Worm (Caenorhabditis elegans) whole organism, L3 larva: ENCODE measurements around the gene ZK1307.7.

ENCODE experiments used
- R02D3.7 ChIP-seq: fragments of 150-350 bp; optimal IDR thresholded peaks from 2 replicates; lab custom pipeline; 2014; ENCODE audit warnings: missing biosample characterization, missing genetic modification characterization
- aly-2 ChIP-seq: fragments of 150-350 bp; optimal IDR thresholded peaks from 2 replicates; lab custom pipeline; 2014; ENCODE audit warnings: missing biosample characterization, missing genetic modification characterization
- ama-1 ChIP-seq: fragments of 150-350 bp; optimal IDR thresholded peaks from 2 replicates; lab custom pipeline; 2018
- ceh-16 ChIP-seq: sonication (generic microtip); optimal IDR thresholded peaks from 2 replicates; lab custom pipeline; 2017; ENCODE audit warnings: missing biosample characterization, missing genetic modification characterization
- ceh-28 ChIP-seq: fragments of 150-350 bp; optimal IDR thresholded peaks from 2 replicates; lab custom pipeline; 2014; ENCODE audit warnings: missing biosample characterization, missing genetic modification reagents, missing genetic modification characterization
- ceh-82 ChIP-seq: fragments of 150-350 bp; optimal IDR thresholded peaks from 2 replicates; lab custom pipeline; 2014; ENCODE audit warnings: missing biosample characterization, missing genetic modification characterization
- ceh-9 ChIP-seq: sonication (generic microtip); optimal IDR thresholded peaks from 2 replicates; lab custom pipeline; 2018; ENCODE audit warnings: missing biosample characterization, missing genetic modification characterization
- daf-12 ChIP-seq: fragments of 150-350 bp; optimal IDR thresholded peaks from 2 replicates; lab custom pipeline; 2014; ENCODE audit warnings: missing biosample characterization, missing genetic modification reagents, missing genetic modification characterization
- egl-27 ChIP-seq: sonication (generic microtip); optimal IDR thresholded peaks from 4 replicates; lab custom pipeline; 2017; ENCODE audit warnings: missing biosample characterization, missing genetic modification reagents, missing genetic modification characterization
- egl-5 ChIP-seq: fragments of 150-350 bp; optimal IDR thresholded peaks from 2 replicates; lab custom pipeline; 2017; ENCODE audit warnings: missing biosample characterization, missing genetic modification reagents, missing genetic modification characterization, inconsistent platforms
- elt-1 ChIP-seq: fragments of 150-350 bp; optimal IDR thresholded peaks from 2 replicates; lab custom pipeline; 2014; ENCODE audit warnings: missing biosample characterization, missing genetic modification characterization
- elt-2 ChIP-seq: sonication (generic microtip); optimal IDR thresholded peaks from 2 replicates; lab custom pipeline; 2016; ENCODE audit warnings: missing genetic modification reagents, mild to moderate bottlenecking, missing genetic modification characterization, missing compliant biosample characterization
- elt-3 ChIP-seq, 3 experiments: fragments of 150-350 bp in 1 of 3; sonication (generic microtip) in 2 of 3; optimal IDR thresholded peaks; 2 replicates in 2 of 3; 4 replicates in 1 of 3; lab custom pipeline; 2014 to 2017; ENCODE audit warnings: missing biosample characterization in 3 of 3, missing genetic modification characterization in 3 of 3
- eor-1 ChIP-seq, 2 experiments: fragments of 150-350 bp; optimal IDR thresholded peaks; 2 replicates each; lab custom pipeline; 2014 to 2018; ENCODE audit warnings: missing biosample characterization in 2 of 2, missing genetic modification characterization in 2 of 2
- fkh-10 ChIP-seq: sonication (generic microtip); optimal IDR thresholded peaks from 2 replicates; lab custom pipeline; 2017; ENCODE audit warnings: missing biosample characterization, missing genetic modification reagents, missing genetic modification characterization
- fkh-2 ChIP-seq: fragments of 150-350 bp; optimal IDR thresholded peaks from 2 replicates; lab custom pipeline; 2014; ENCODE audit warnings: missing biosample characterization, missing genetic modification reagents, missing genetic modification characterization
- fos-1 ChIP-seq: fragments of 150-350 bp; optimal IDR thresholded peaks from 2 replicates; lab custom pipeline; 2014; ENCODE audit warnings: missing biosample characterization, missing genetic modification characterization
- hmg-11 ChIP-seq: sonication (generic microtip); optimal IDR thresholded peaks from 2 replicates; lab custom pipeline; 2016; ENCODE audit warnings: missing genetic modification characterization, missing compliant biosample characterization
- jun-1 ChIP-seq: fragments of 150-350 bp; optimal IDR thresholded peaks from 2 replicates; lab custom pipeline; 2014; ENCODE audit warnings: missing biosample characterization, missing genetic modification reagents, missing genetic modification characterization
- lin-15B ChIP-seq: fragments of 150-350 bp; optimal IDR thresholded peaks from 2 replicates; lab custom pipeline; 2014; ENCODE audit warnings: missing biosample characterization, missing genetic modification characterization
- lsy-12 ChIP-seq: sonication (generic microtip); optimal IDR thresholded peaks from 2 replicates; lab custom pipeline; 2016; ENCODE audit warnings: mild to moderate bottlenecking, missing genetic modification characterization, missing compliant biosample characterization
- mdl-1 ChIP-seq: fragments of 150-350 bp; optimal IDR thresholded peaks from 2 replicates; lab custom pipeline; 2014; ENCODE audit warnings: missing biosample characterization, missing genetic modification characterization
- nfya-1 ChIP-seq: sonication (generic microtip); optimal IDR thresholded peaks from 2 replicates; lab custom pipeline; 2017; ENCODE audit warnings: missing genetic modification characterization, mild to moderate bottlenecking, missing compliant biosample characterization, antibody characterized with exemption, moderate library complexity; ENCODE audit not compliant: insufficient read depth
- nhr-11 ChIP-seq: fragments of 150-350 bp; optimal IDR thresholded peaks from 2 replicates; lab custom pipeline; 2014; ENCODE audit warnings: missing biosample characterization, missing genetic modification characterization
- nhr-23 ChIP-seq: fragments of 150-350 bp; optimal IDR thresholded peaks from 2 replicates; lab custom pipeline; 2014; ENCODE audit warnings: missing biosample characterization, missing genetic modification reagents, missing genetic modification characterization
- nhr-237 ChIP-seq: fragments of 150-350 bp; optimal IDR thresholded peaks from 2 replicates; lab custom pipeline; 2014; ENCODE audit warnings: missing biosample characterization, missing genetic modification characterization
- nhr-25 ChIP-seq: sonication (generic microtip); optimal IDR thresholded peaks from 2 replicates; lab custom pipeline; 2017; ENCODE audit warnings: missing biosample characterization, missing genetic modification characterization
- nhr-28 ChIP-seq: fragments of 150-350 bp; optimal IDR thresholded peaks from 2 replicates; lab custom pipeline; 2014; ENCODE audit warnings: missing biosample characterization, missing genetic modification characterization
- nhr-43 ChIP-seq: sonication (generic microtip); optimal IDR thresholded peaks from 2 replicates; lab custom pipeline; 2016; ENCODE audit warnings: mild to moderate bottlenecking, missing genetic modification characterization, missing compliant biosample characterization; ENCODE audit not compliant: poor library complexity, severe bottlenecking
- nhr-77 ChIP-seq: fragments of 150-350 bp; optimal IDR thresholded peaks from 2 replicates; lab custom pipeline; 2014; ENCODE audit warnings: missing biosample characterization, missing genetic modification characterization
- pha-4 ChIP-seq: fragments of 150-350 bp; optimal IDR thresholded peaks from 2 replicates; lab custom pipeline; 2014; ENCODE audit warnings: missing biosample characterization, missing genetic modification reagents, missing genetic modification characterization
- pqm-1 ChIP-seq: fragments of 150-350 bp; optimal IDR thresholded peaks from 2 replicates; lab custom pipeline; 2017; ENCODE audit warnings: missing biosample characterization, missing genetic modification characterization, inconsistent platforms
- sea-2 ChIP-seq: fragments of 150-350 bp; sonication (generic microtip); optimal IDR thresholded peaks from 4 replicates; lab custom pipeline; 2014; ENCODE audit warnings: missing biosample characterization, missing genetic modification reagents, missing genetic modification characterization
- skn-1 ChIP-seq: fragments of 150-350 bp; optimal IDR thresholded peaks from 2 replicates; lab custom pipeline; 2014; ENCODE audit warnings: missing biosample characterization, missing genetic modification characterization
- snpc-4 ChIP-seq: fragments of 150-350 bp; optimal IDR thresholded peaks from 2 replicates; lab custom pipeline; 2014; ENCODE audit warnings: missing biosample characterization, missing genetic modification characterization
- tbx-2 ChIP-seq: sonication (generic microtip); optimal IDR thresholded peaks from 2 replicates; lab custom pipeline; 2016; ENCODE audit warnings: mild to moderate bottlenecking, missing genetic modification characterization, missing compliant biosample characterization
- unc-39 ChIP-seq: sonication (generic microtip); optimal IDR thresholded peaks from 4 replicates; lab custom pipeline; 2017; ENCODE audit warnings: missing biosample characterization, missing genetic modification characterization
- unc-62 ChIP-seq: fragments of 150-350 bp; sonication (generic microtip); optimal IDR thresholded peaks from 4 replicates; lab custom pipeline; 2014; ENCODE audit warnings: missing biosample characterization, missing genetic modification reagents, missing genetic modification characterization
- ztf-11 ChIP-seq: fragments of 150-350 bp; optimal IDR thresholded peaks from 2 replicates; lab custom pipeline; 2014; ENCODE audit warnings: missing biosample characterization, missing genetic modification characterization

The ZK1307.7 gene

ce11 chrII:9646928-9647838 lies 10.8 kb downstream of the ZK1307.7 start, which contains the start of gene sqv-8:
Gene sqv-8, plus strand, starts transcription at chrII:9646978.
- TF ChIP-seq ceh-28 (tag; lab: Kevin White, UChicago) (peak; percentile 63), elt-2 (tag; lab: Kevin White, UChicago) (peak; percentile 73), nfya-1 (tag; lab: Kevin White, UChicago) (peak; percentile 33), lin-15B (tag; lab: Kevin White, UChicago) (no peak)

- no peak for TF ChIP-seq aly-2 (tag; lab: Kevin White, UChicago)
- no peak for TF ChIP-seq ama-1
- no peak for TF ChIP-seq mdl-1 (tag; lab: Kevin White, UChicago)
- TF ChIP-seq nhr-25 = no peak
- TF ChIP-seq fkh-10 = no peak
- TF ChIP-seq eor-1 (tag; optimal IDR thresholded peaks at IDR 0.05; lab: Kevin White, UChicago) = no peak
- TF ChIP-seq nhr-77 (tag; lab: Kevin White, UChicago) = no peak
- no peak for TF ChIP-seq egl-5 (tag; lab: Kevin White, UChicago)
- no peak for TF ChIP-seq fkh-2 (tag; lab: Kevin White, UChicago)
- TF ChIP-seq R02D3.7 (tag; lab: Kevin White, UChicago) = no peak
- TF ChIP-seq sea-2 (GFP tag; lab: Kevin White, UChicago) = no peak
- no peak for TF ChIP-seq nhr-23 (tag; lab: Kevin White, UChicago)
- TF ChIP-seq elt-3 (tag; optimal IDR thresholded peaks at IDR 0.05; lab: Kevin White, UChicago) = no peak
- TF ChIP-seq ceh-82 (tag; lab: Kevin White, UChicago) = no peak
- no peak for TF ChIP-seq unc-39
- no peak for TF ChIP-seq nhr-28 (tag; lab: Kevin White, UChicago)
Observed at ce11 chrII:9649191-9649590, 12.8 kb downstream of the ZK1307.7 start, which contains the start of gene ZK1307.9. Gene ZK1307.9, plus strand, starts transcription at chrII:9649491.

ce11 chrII:9651700-9652099 lies 15.3 kb downstream of the ZK1307.7 start, which contains the start of gene ZK1307.4:
Gene ZK1307.4, minus strand, starts transcription at chrII:9651800.
- TF ChIP-seq daf-12 (no peak), hmg-11 (tag; lab: Kevin White, UChicago) (no peak), jun-1 (tag; lab: Kevin White, UChicago) (no peak), fkh-2 (tag; lab: Kevin White, UChicago) (no peak), ztf-11 (tag; lab: Kevin White, UChicago) (no peak), tbx-2 (no peak), egl-5 (tag; lab: Kevin White, UChicago) (no peak), nhr-23 (tag; lab: Kevin White, UChicago) (no peak), nhr-25 (no peak), mdl-1 (tag; lab: Kevin White, UChicago) (no peak), pqm-1 (tag; lab: Kevin White, UChicago) (no peak), elt-1 (no peak), ceh-9 (tag; lab: Kevin White, UChicago) (no peak), ceh-28 (tag; lab: Kevin White, UChicago) (no peak), nhr-43 (tag; lab: Kevin White, UChicago) (no peak), elt-3 (tag; optimal IDR thresholded peaks at IDR 0.05; lab: Kevin White, UChicago) (no peak), nhr-11 (tag; lab: Kevin White, UChicago) (no peak), ceh-82 (tag; lab: Kevin White, UChicago) (no peak), nhr-77 (tag; lab: Kevin White, UChicago) (no peak)

ce11 chrII:9652919-9653318 lies 16.5 kb downstream of the ZK1307.7 start, which contains the start of gene ZK1307.3:
Gene ZK1307.3, minus strand, starts transcription at chrII:9653019.
- TF ChIP-seq sea-2 (GFP tag; lab: Kevin White, UChicago) (no peak), lsy-12 (tag; lab: Kevin White, UChicago) (no peak), snpc-4 (tag; lab: Kevin White, UChicago) (no peak), ceh-28 (tag; lab: Kevin White, UChicago) (no peak), egl-5 (tag; lab: Kevin White, UChicago) (no peak), fkh-2 (tag; lab: Kevin White, UChicago) (no peak), unc-62 (no peak), nhr-237 (tag; lab: Kevin White, UChicago) (no peak), pha-4 (tag; lab: Kevin White, UChicago) (no peak), nhr-43 (tag; lab: Kevin White, UChicago) (no peak), skn-1 (tag; lab: Kevin White, UChicago) (no peak), fos-1 (tag; lab: Kevin White, UChicago) (no peak), ceh-82 (tag; lab: Kevin White, UChicago) (no peak), eor-1 (tag; optimal IDR thresholded peaks at IDR 0.05; lab: Kevin White, UChicago) (no peak), ceh-16 (no peak), jun-1 (tag; lab: Kevin White, UChicago) (no peak), nhr-25 (no peak), egl-27 (tag; lab: Kevin White, UChicago) (no peak)
